Worm (Caenorhabditis elegans): Measurements from ENCODE around the gene abl-1.

DNA sequence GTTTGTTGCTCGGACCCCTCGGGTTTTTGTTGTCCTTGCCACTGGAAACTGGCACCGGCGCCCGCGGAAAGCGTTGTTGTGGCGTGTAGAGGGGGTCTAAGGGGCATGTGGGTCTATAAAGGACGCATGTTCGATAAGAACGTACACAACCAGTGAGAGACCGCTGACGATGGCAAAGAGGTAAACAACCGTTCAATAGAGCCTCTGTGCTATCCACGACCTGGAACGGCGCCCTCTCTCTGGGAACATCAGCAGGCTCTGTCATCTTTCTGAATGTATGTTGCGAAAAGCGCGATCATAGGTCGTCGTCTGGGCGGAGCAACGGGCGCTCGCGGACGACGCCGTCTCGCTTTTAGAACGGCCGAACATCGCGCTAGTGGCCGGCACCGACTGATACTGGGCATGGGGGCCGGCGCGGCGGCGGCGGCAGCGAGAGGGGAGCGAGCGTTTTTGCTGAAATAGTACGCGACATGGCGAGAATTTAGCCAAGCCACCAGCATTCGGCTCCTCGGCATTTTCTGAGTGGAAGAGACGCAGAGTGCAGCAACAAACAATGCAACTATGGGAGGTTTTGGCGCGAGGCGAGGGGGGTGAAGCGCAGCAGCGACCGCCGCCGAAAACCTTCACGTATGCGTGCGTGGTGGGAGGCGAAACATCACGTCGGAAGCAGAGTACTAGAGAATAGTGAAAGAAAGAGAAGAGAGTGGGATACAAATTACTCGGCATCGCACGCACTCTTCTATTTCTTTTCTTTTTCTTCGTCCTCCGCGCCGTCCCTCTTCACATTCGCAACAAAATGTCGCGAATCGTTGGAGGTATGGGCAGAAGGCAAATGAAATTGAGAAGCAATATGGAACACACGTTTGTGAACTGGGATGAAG, 13.3 kb upstream of the abl-1 start:
- TF ChIP-seq skn-1 (tag; optimal IDR thresholded peaks at IDR 0.05) (no peak), elt-1 (tag; optimal IDR thresholded peaks at IDR 0.05) (no peak), ceh-16 (tag; optimal IDR thresholded peaks at IDR 0.05) (peak; percentile 88), lin-13 (GFP tag; optimal IDR thresholded peaks at IDR 0.05) (peak; percentile 61), nhr-77 (tag; optimal IDR thresholded peaks at IDR 0.05) (peak; percentile 29), ZK546.5 (tag; optimal IDR thresholded peaks at IDR 0.05) (no peak), ztf-11 (tag; optimal IDR thresholded peaks at IDR 0.05) (peak; percentile 49), fos-1 (tag; optimal IDR thresholded peaks at IDR 0.05) (peak; percentile 72), R02D3.7 (tag; optimal IDR thresholded peaks at IDR 0.05) (no peak), nhr-237 (tag; optimal IDR thresholded peaks at IDR 0.05) (peak; percentile 55)
